Worm (Caenorhabditis elegans) whole organism, L4 larva: ENCODE measurements around the gene ZK470.14.

Experiments used
- F37D6.2 ChIP-seq: sonication (generic microtip); optimal IDR thresholded peaks from 2 replicates; lab custom pipeline; 2016; ENCODE audit warnings: mild to moderate bottlenecking, missing genetic modification characterization, missing compliant biosample characterization
- aha-1 ChIP-seq: fragments of 150-350 bp; peaks from one replicate; lab custom pipeline; 2014; ENCODE audit warnings: missing biosample characterization, missing genetic modification characterization
- ceh-20 ChIP-seq: fragments of 200-800 bp; sonication (Bioruptor generic); IDR thresholded peaks from 2 replicates; pipeline ENCODE4 v1.3.6; 2022; ENCODE audit warnings: missing genetic modification reagents, missing genetic modification characterization, missing compliant biosample characterization
- ceh-28 ChIP-seq: fragments of 150-350 bp; optimal IDR thresholded peaks from 2 replicates; lab custom pipeline; 2014; ENCODE audit warnings: missing biosample characterization, missing genetic modification reagents, missing genetic modification characterization
- ceh-32 ChIP-seq: sonication (generic microtip); optimal IDR thresholded peaks from 2 replicates; lab custom pipeline; 2016; ENCODE audit warnings: mild to moderate bottlenecking, missing genetic modification characterization, missing compliant biosample characterization; ENCODE audit not compliant: poor library complexity
- ceh-82 ChIP-seq: sonication (generic microtip); optimal IDR thresholded peaks from 2 replicates; lab custom pipeline; 2017; ENCODE audit warnings: missing biosample characterization, missing genetic modification characterization
- cey-2 ChIP-seq: sonication (generic microtip); optimal IDR thresholded peaks from 3 replicates; lab custom pipeline; 2017; ENCODE audit warnings: missing genetic modification characterization, mild to moderate bottlenecking, missing compliant biosample characterization, antibody characterized with exemption, borderline replicate concordance; ENCODE audit not compliant: insufficient read depth
- daf-12 ChIP-seq: fragments of 150-350 bp; optimal IDR thresholded peaks from 2 replicates; lab custom pipeline; 2014; ENCODE audit warnings: missing biosample characterization, missing genetic modification reagents, missing genetic modification characterization
- daf-8 ChIP-seq: fragments of 200-800 bp; sonication (Bioruptor generic); IDR thresholded peaks from 2 replicates; pipeline ENCODE4 v1.3.6; 2022; ENCODE audit warnings: missing genetic modification characterization, missing compliant biosample characterization
- dmd-6 ChIP-seq: fragments of 200-800 bp; sonication (Bioruptor generic); IDR thresholded peaks from 2 replicates; pipeline ENCODE4 v1.3.6; 2022; ENCODE audit warnings: missing genetic modification reagents, missing genetic modification characterization, missing compliant biosample characterization
- dmd-9 ChIP-seq: fragments of 200-800 bp; sonication (Bioruptor generic); IDR thresholded peaks from 2 replicates; pipeline ENCODE4 v1.3.6; 2022; ENCODE audit warnings: missing genetic modification reagents, missing genetic modification characterization, missing compliant biosample characterization
- dpl-1 ChIP-seq: fragments of 150-350 bp; optimal IDR thresholded peaks from 2 replicates; lab custom pipeline; 2014; ENCODE audit warnings: missing biosample characterization, missing genetic modification reagents, missing genetic modification characterization
- dve-1 ChIP-seq: sonication (generic microtip); optimal IDR thresholded peaks from 2 replicates; lab custom pipeline; 2017; ENCODE audit warnings: antibody characterized with exemption, mild to moderate bottlenecking, missing genetic modification characterization, missing compliant biosample characterization; ENCODE audit not compliant: insufficient read depth
- fkh-10 ChIP-seq: fragments of 150-350 bp; optimal IDR thresholded peaks from 2 replicates; lab custom pipeline; 2014; ENCODE audit warnings: missing biosample characterization, missing genetic modification reagents, missing genetic modification characterization
- gei-8 ChIP-seq: fragments of 200-800 bp; sonication (Bioruptor generic); optimal IDR thresholded peaks from 2 replicates; lab custom pipeline; 2018; ENCODE audit warnings: mild to moderate bottlenecking, missing genetic modification characterization, missing compliant biosample characterization
- hif-1 ChIP-seq, 2 experiments: sonication (generic microtip); optimal IDR thresholded peaks; 2 replicates each; lab custom pipeline; 2016 to 2017; ENCODE audit warnings: missing compliant biosample characterization in 2 of 2, missing genetic modification characterization in 2 of 2, missing genetic modification reagents in 2 of 2, missing genotype in 2 of 2, mild to moderate bottlenecking in 1 of 2
- hlh-11 ChIP-seq: fragments of 200-800 bp; sonication (Bioruptor generic); optimal IDR thresholded peaks from 2 replicates; lab custom pipeline; 2018; ENCODE audit warnings: mild to moderate bottlenecking, missing genetic modification characterization, missing compliant biosample characterization
- hlh-30 ChIP-seq: sonication (generic microtip); optimal IDR thresholded peaks from 2 replicates; lab custom pipeline; 2017; ENCODE audit warnings: antibody characterized with exemption, mild to moderate bottlenecking, missing genetic modification characterization, missing compliant biosample characterization; ENCODE audit not compliant: insufficient read depth
- lsy-2 ChIP-seq, 2 experiments: fragments of 150-350 bp in 1 of 2; sonication (generic microtip) in 1 of 2; optimal IDR thresholded peaks; 2 replicates each; lab custom pipeline; 2014 to 2017; ENCODE audit warnings: missing biosample characterization in 2 of 2, missing genetic modification characterization in 2 of 2
- mdl-1 ChIP-seq, 2 experiments: fragments of 150-350 bp in 1 of 2; sonication (generic microtip) in 1 of 2; optimal IDR thresholded peaks; 2 replicates each; lab custom pipeline; 2014 to 2017; ENCODE audit warnings: missing biosample characterization in 2 of 2, missing genetic modification characterization in 2 of 2
- mep-1 ChIP-seq: fragments of 150-350 bp; sonication (generic microtip); optimal IDR thresholded peaks from 3 replicates; lab custom pipeline; 2014; ENCODE audit warnings: missing biosample characterization, missing genetic modification characterization
- mxl-3 ChIP-seq: fragments of 200-800 bp; sonication (Bioruptor generic); optimal IDR thresholded peaks from 2 replicates; lab custom pipeline; 2018; ENCODE audit warnings: mild to moderate bottlenecking, missing genetic modification characterization, missing compliant biosample characterization
- nhr-10 ChIP-seq: fragments of 150-350 bp; optimal IDR thresholded peaks from 2 replicates; lab custom pipeline; 2014; ENCODE audit warnings: missing biosample characterization, missing genetic modification characterization
- nhr-11 ChIP-seq: fragments of 150-350 bp; optimal IDR thresholded peaks from 2 replicates; lab custom pipeline; 2014; ENCODE audit warnings: missing biosample characterization, missing genetic modification characterization
- nhr-25 ChIP-seq: sonication (generic microtip); optimal IDR thresholded peaks from 2 replicates; lab custom pipeline; 2017; ENCODE audit warnings: missing genetic modification characterization, mild to moderate bottlenecking, missing compliant biosample characterization, antibody characterized with exemption, moderate library complexity, borderline replicate concordance; ENCODE audit not compliant: insufficient read depth
- nhr-28 ChIP-seq: fragments of 150-350 bp; optimal IDR thresholded peaks from 2 replicates; lab custom pipeline; 2014; ENCODE audit warnings: missing biosample characterization, missing genetic modification characterization
- nhr-41 ChIP-seq: fragments of 200-800 bp; sonication (Bioruptor generic); IDR thresholded peaks from 2 replicates; pipeline ENCODE4 v1.3.6; 2022; ENCODE audit warnings: missing genetic modification reagents, missing genetic modification characterization, missing compliant biosample characterization
- nhr-48 ChIP-seq: sonication (generic microtip); optimal IDR thresholded peaks from 2 replicates; lab custom pipeline; 2016; ENCODE audit warnings: mild to moderate bottlenecking, missing genetic modification characterization, missing compliant biosample characterization
- nhr-6 ChIP-seq: fragments of 150-350 bp; optimal IDR thresholded peaks from 2 replicates; lab custom pipeline; 2014; ENCODE audit warnings: missing biosample characterization, missing genetic modification characterization
- nhr-77 ChIP-seq: fragments of 150-350 bp; optimal IDR thresholded peaks from 2 replicates; lab custom pipeline; 2014; ENCODE audit warnings: missing biosample characterization, missing genetic modification characterization
- snpc-1.2 ChIP-seq: fragments of 200-800 bp; sonication (Bioruptor generic); IDR thresholded peaks from 2 replicates; pipeline ENCODE4 v1.3.6; 2022; ENCODE audit warnings: missing genetic modification reagents, missing genetic modification characterization, missing compliant biosample characterization
- spr-3 ChIP-seq: fragments of 200-800 bp; sonication (Bioruptor generic); optimal IDR thresholded peaks from 2 replicates; lab custom pipeline; 2018; ENCODE audit warnings: mild to moderate bottlenecking, missing genetic modification characterization, missing compliant biosample characterization
- tag-97 ChIP-seq: fragments of 200-800 bp; sonication (Bioruptor generic); IDR thresholded peaks from 2 replicates; pipeline ENCODE4 v1.3.6; 2022; ENCODE audit warnings: missing genetic modification characterization, missing compliant biosample characterization
- tra-1 ChIP-seq: fragments of 200-800 bp; sonication (Bioruptor generic); IDR thresholded peaks from 2 replicates; pipeline ENCODE4 v1.3.6; 2022; ENCODE audit warnings: missing genetic modification reagents, missing genetic modification characterization, missing compliant biosample characterization
- unc-62 ChIP-seq, 3 experiments: fragments of 150-350 bp in 1 of 3; sonication (generic microtip); optimal IDR thresholded peaks in 2 of 3; peaks in 1 of 3; 1 replicate in 1 of 3; 2 replicates in 2 of 3; lab custom pipeline; 2014 to 2017; ENCODE audit warnings: missing biosample characterization in 3 of 3, missing genetic modification characterization in 3 of 3, missing genetic modification reagents in 3 of 3, missing genotype in 1 of 3
- zfp-2 ChIP-seq: sonication (generic microtip); optimal IDR thresholded peaks from 2 replicates; lab custom pipeline; 2016; ENCODE audit warnings: mild to moderate bottlenecking, missing genetic modification characterization, missing compliant biosample characterization
- ztf-7 ChIP-seq: fragments of 150-350 bp; optimal IDR thresholded peaks from 2 replicates; lab custom pipeline; 2014; ENCODE audit warnings: missing biosample characterization, missing genetic modification characterization

Gene ZK470.14

DNA sequence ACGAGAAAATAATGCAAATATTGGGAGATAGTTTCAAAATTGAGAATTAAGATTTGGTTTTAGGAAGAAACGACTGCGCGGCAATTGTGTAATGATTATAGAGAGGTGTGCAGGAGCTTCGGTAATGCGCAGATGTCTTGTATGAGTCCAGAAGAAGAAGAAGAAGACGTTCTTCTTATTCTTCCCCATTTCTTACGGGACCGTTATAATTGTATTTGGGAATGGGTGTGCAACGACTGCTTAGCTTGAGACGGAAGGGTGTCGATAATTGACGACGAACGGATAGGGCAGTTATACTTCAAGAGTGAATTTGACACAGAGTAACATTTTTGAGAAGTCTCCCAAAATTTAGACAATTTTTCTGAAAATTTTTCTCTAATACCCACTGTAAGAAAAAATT, 38.6 kb upstream of the ZK470.14 start:
- no peak for TF ChIP-seq ceh-82 (tag; lab: Kevin White, UChicago)
- TF ChIP-seq unc-62 (GFP tag; optimal IDR thresholded peaks at IDR 0.05 in 1 of 2; lab: Kevin White, UChicago) = peak in 1 of 2 experiments; percentile 25
- TF ChIP-seq unc-62 (tag; optimal IDR thresholded peaks at IDR 0.05; lab: Kevin White, UChicago) = no peak

DNA sequence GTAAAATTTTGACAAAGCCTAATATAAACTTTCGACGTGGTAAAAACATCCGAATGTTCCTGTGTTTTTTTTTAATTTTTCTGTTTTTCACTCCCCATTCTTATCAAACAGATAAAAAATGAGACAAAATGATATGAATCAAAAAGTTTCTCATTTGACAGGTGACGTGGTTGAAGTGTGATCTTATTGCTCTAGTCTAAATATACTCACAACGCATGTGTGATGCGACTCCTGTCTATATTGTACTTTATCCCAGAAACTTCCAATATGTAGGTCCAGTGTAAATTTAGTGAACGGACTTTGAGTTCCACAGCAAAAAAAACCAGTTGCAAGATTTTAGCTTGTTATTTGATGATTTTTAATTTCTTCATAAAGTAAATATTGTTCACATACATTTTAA, 35.9 kb upstream of the ZK470.14 start:
- TF ChIP-seq hlh-30 (tag; lab: Kevin White, UChicago) (peak; percentile 25), hlh-11 (tag; lab: Kevin White, UChicago) (peak; percentile 11), nhr-6 (tag; lab: Kevin White, UChicago) (no peak), hif-1 (tag; optimal IDR thresholded peaks at IDR 0.05; lab: Kevin White, UChicago) (peak in 1 of 2 experiments; percentile 3), ceh-28 (tag; lab: Kevin White, UChicago) (no peak)

DNA sequence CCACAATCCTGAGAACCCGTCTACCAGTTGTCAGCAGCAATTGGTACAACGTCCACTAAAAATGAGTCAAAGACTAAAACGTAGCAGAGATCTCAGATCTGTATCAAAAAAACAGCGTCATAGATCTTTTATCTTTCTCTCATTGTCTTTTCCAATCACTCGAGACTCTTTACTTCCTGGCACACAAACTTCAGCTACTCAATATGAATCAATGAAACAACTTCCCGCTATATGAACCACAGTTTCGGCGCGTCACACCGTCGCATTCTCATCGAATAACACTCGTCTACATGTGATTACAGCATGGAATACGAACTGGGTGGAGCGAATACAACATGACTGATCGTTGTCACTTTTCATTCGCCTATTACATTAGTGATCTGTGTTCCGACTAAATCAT, 35.0 kb upstream of the ZK470.14 start:
- TF ChIP-seq cey-2 (tag; lab: Kevin White, UChicago) (peak; percentile 81), tag-97 (GFP tag; lab: Robert Waterston, UW) (no peak), daf-12 (no peak), nhr-77 (tag; lab: Kevin White, UChicago) (peak; percentile 38), nhr-25 (peak; percentile 26), aha-1 (peak; percentile 91), spr-3 (no peak), nhr-10 (tag; lab: Kevin White, UChicago) (peak; percentile 48), hif-1 (tag; optimal IDR thresholded peaks at IDR 0.05; lab: Kevin White, UChicago) (peak in 1 of 2 experiments; percentile 15), dmd-6 (GFP tag; lab: Robert Waterston, UW) (peak; percentile 34; the same call in 1 of the 2 replicates), dpl-1 (GFP tag; lab: Kevin White, UChicago) (peak; percentile 38), dmd-9 (GFP tag; lab: Robert Waterston, UW) (no peak), unc-62 (GFP tag; optimal IDR thresholded peaks at IDR 0.05 in 1 of 2; lab: Kevin White, UChicago) (peak in 1 of 2 experiments; percentile 96), unc-62 (tag; optimal IDR thresholded peaks at IDR 0.05; lab: Kevin White, UChicago) (no peak), nhr-41 (GFP tag; lab: Robert Waterston, UW) (no peak), hlh-30 (tag; lab: Kevin White, UChicago) (peak; percentile 87), lsy-2 (tag; optimal IDR thresholded peaks at IDR 0.05; lab: Kevin White, UChicago) (peak; percentile 16 to 70), ztf-7 (tag; lab: Kevin White, UChicago) (no peak), tra-1 (0 out of 2 replicates have a peak, but pooled peaks have one; percentile 25), hlh-11 (tag; lab: Kevin White, UChicago) (peak; percentile 89), ceh-20 (GFP tag; lab: Robert Waterston, UW) (peak; percentile 48; the same call in 1 of the 2 replicates), nhr-48 (peak; percentile 91), F37D6.2 (tag; lab: Kevin White, UChicago) (no peak), ceh-32 (tag; lab: Kevin White, UChicago) (no peak), snpc-1.2 (no peak), nhr-28 (peak; percentile 60), gei-8 (peak; percentile 1), dve-1 (tag; lab: Kevin White, UChicago) (peak; percentile 20), mxl-3 (peak; percentile 97), nhr-11 (tag; lab: Kevin White, UChicago) (peak; percentile 7), daf-8 (no peak), fkh-10 (GFP tag; lab: Kevin White, UChicago) (no peak), zfp-2 (no peak), mep-1 (tag; lab: Kevin White, UChicago) (peak; percentile 37), mdl-1 (tag; optimal IDR thresholded peaks at IDR 0.05; lab: Kevin White, UChicago) (peak in 1 of 2 experiments; percentile 79)
